Worm (Caenorhabditis elegans) whole organism, mixed stage, embryonic: Measurements from ENCODE around the gene bath-7.

Experiments
- M03D4.4 ChIP-seq: sonication (generic microtip); optimal IDR thresholded peaks from 2 replicates; lab custom pipeline; 2017; ENCODE audit warnings: mild to moderate bottlenecking, missing genetic modification characterization, missing compliant biosample characterization
- bed-3 ChIP-seq: fragments of 200-800 bp; sonication (Bioruptor generic); optimal IDR thresholded peaks from 3 replicates; lab custom pipeline; 2018; ENCODE audit warnings: mild to moderate bottlenecking, missing genetic modification characterization, moderate library complexity, missing compliant biosample characterization
- blmp-1 ChIP-seq: fragments of 150-350 bp; optimal IDR thresholded peaks from 2 replicates; lab custom pipeline; 2014; ENCODE audit warnings: missing biosample characterization, missing genetic modification characterization
- ceh-39 ChIP-seq: fragments of 150-350 bp; optimal IDR thresholded peaks from 2 replicates; lab custom pipeline; 2014; ENCODE audit warnings: missing biosample characterization, missing genetic modification characterization
- ceh-43 ChIP-seq: fragments of 200-800 bp; sonication (Bioruptor generic); optimal IDR thresholded peaks from 2 replicates; lab custom pipeline; 2018; ENCODE audit warnings: mild to moderate bottlenecking, missing genetic modification characterization, moderate library complexity, missing compliant biosample characterization
- ceh-83 ChIP-seq: fragments of 200-800 bp; sonication (Bioruptor generic); optimal IDR thresholded peaks from 2 replicates; lab custom pipeline; 2018; ENCODE audit warnings: mild to moderate bottlenecking, missing genetic modification characterization, missing compliant biosample characterization
- ces-1 ChIP-seq: fragments of 150-350 bp; optimal IDR thresholded peaks from 2 replicates; lab custom pipeline; 2014; ENCODE audit warnings: missing biosample characterization, missing genetic modification reagents, missing genetic modification characterization
- elt-1 ChIP-seq: sonication (generic microtip); optimal IDR thresholded peaks from 2 replicates; lab custom pipeline; 2017; ENCODE audit warnings: missing genetic modification characterization, mild to moderate bottlenecking, missing compliant biosample characterization, antibody characterized with exemption, moderate library complexity, borderline replicate concordance; ENCODE audit not compliant: insufficient read depth
- elt-3 ChIP-seq: fragments of 150-350 bp; optimal IDR thresholded peaks from 2 replicates; lab custom pipeline; 2014; ENCODE audit warnings: missing biosample characterization, missing genetic modification characterization
- ham-2 ChIP-seq: fragments of 200-800 bp; sonication (Bioruptor generic); optimal IDR thresholded peaks from 2 replicates; lab custom pipeline; 2018; ENCODE audit warnings: mild to moderate bottlenecking, missing genetic modification characterization, missing compliant biosample characterization
- lin-13 ChIP-seq: fragments of 150-350 bp; optimal IDR thresholded peaks from 2 replicates; lab custom pipeline; 2014; ENCODE audit warnings: missing biosample characterization, missing genetic modification characterization
- lsy-2 ChIP-seq: fragments of 150-350 bp; optimal IDR thresholded peaks from 2 replicates; lab custom pipeline; 2014; ENCODE audit warnings: missing biosample characterization, missing genetic modification characterization
- mab-5 ChIP-seq: fragments of 150-350 bp; optimal IDR thresholded peaks from 2 replicates; lab custom pipeline; 2014; ENCODE audit warnings: missing biosample characterization, missing genetic modification characterization
- mep-1 ChIP-seq: fragments of 150-350 bp; optimal IDR thresholded peaks from 2 replicates; lab custom pipeline; 2017; ENCODE audit warnings: missing biosample characterization, missing genetic modification reagents, missing genetic modification characterization, inconsistent platforms
- nhr-237 ChIP-seq: fragments of 150-350 bp; optimal IDR thresholded peaks from 2 replicates; lab custom pipeline; 2014; ENCODE audit warnings: missing biosample characterization, missing genetic modification characterization
- pha-4 ChIP-seq: fragments of 150-350 bp; optimal IDR thresholded peaks from 2 replicates; lab custom pipeline; 2018; ENCODE audit warnings: missing biosample characterization, missing genetic modification reagents, missing genetic modification characterization
- snpc-4 ChIP-seq: fragments of 150-350 bp; optimal IDR thresholded peaks from 2 replicates; lab custom pipeline; 2014; ENCODE audit warnings: missing biosample characterization, missing genetic modification characterization
- sptf-1 ChIP-seq: sonication (generic microtip); optimal IDR thresholded peaks from 2 replicates; lab custom pipeline; 2017; ENCODE audit warnings: mild to moderate bottlenecking, missing genetic modification characterization, moderate library complexity, missing compliant biosample characterization
- tbx-8 ChIP-seq: fragments of 200-800 bp; sonication (Bioruptor generic); optimal IDR thresholded peaks from 2 replicates; lab custom pipeline; 2018; ENCODE audit warnings: mild to moderate bottlenecking, missing genetic modification characterization, moderate library complexity, missing compliant biosample characterization
- unc-120 ChIP-seq: sonication (generic microtip); optimal IDR thresholded peaks from 2 replicates; lab custom pipeline; 2017; ENCODE audit warnings: missing genetic modification characterization, missing compliant biosample characterization; ENCODE audit not compliant: poor library complexity, severe bottlenecking
- unc-39 ChIP-seq: fragments of 150-350 bp; optimal IDR thresholded peaks from 2 replicates; lab custom pipeline; 2014; ENCODE audit warnings: missing biosample characterization, missing genetic modification characterization
- zip-8 ChIP-seq: fragments of 150-350 bp; optimal IDR thresholded peaks from 2 replicates; lab custom pipeline; 2014; ENCODE audit warnings: missing biosample characterization, missing genetic modification characterization
- ztf-11 ChIP-seq: fragments of 150-350 bp; optimal IDR thresholded peaks from 2 replicates; lab custom pipeline; 2014; ENCODE audit warnings: missing biosample characterization, missing genetic modification characterization

bath-7 gene

DNA sequence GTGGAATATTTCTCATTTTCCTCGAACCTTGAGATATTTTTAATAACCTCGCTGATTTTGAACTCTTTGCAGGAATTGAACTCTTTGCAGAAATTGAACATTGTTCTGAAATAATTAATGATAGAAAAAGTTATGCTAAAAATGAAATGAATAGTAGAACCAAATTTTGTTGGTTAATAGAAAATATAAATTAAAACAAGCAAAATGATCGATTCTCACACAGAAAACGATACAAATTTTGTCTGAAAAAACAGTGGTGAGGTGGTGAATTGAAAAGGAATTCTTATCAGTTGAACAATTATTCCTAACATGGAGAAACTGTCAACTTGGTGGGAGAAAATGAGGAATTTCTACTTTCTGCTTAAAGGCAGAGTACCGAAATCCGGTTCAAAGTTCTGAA is 36.3 kb downstream of the bath-7 start, which contains the start of gene math-6:
Gene math-6 (minus strand): TSS at position 101 of the 400 bp plus-strand sequence.
- no peak for TF ChIP-seq ztf-11 (tag; lab: Kevin White, UChicago)
- TF ChIP-seq elt-3: no peak
- TF ChIP-seq elt-1: no peak
- no peak for TF ChIP-seq tbx-8
- TF ChIP-seq pha-4: no peak
- TF ChIP-seq ceh-83 (GFP tag; lab: Kevin White, UChicago): no peak
- no peak for TF ChIP-seq ham-2 (GFP tag; lab: Kevin White, UChicago)
- no peak for TF ChIP-seq blmp-1
- TF ChIP-seq unc-120 (tag; lab: Kevin White, UChicago): no peak
- TF ChIP-seq mep-1 (tag; lab: Kevin White, UChicago): no peak
- no peak for TF ChIP-seq snpc-4 (tag; lab: Kevin White, UChicago)
- TF ChIP-seq sptf-1 (tag; lab: Kevin White, UChicago): no peak
- TF ChIP-seq M03D4.4 (tag; lab: Kevin White, UChicago): no peak
- TF ChIP-seq mab-5 (tag; lab: Kevin White, UChicago): no peak
- TF ChIP-seq, all 35 proteins: peak for 0

ce11 chrII:1882705-1883104 is 38.2 kb downstream of the bath-7 start, which contains the start of gene math-5:
Gene math-5, minus strand, starts transcription at chrII:1882805.
- no peak for TF ChIP-seq nhr-237
- no peak for TF ChIP-seq ceh-43
- TF ChIP-seq, all 35 proteins: peak for 0

- TF ChIP-seq unc-39 (tag; lab: Kevin White, UChicago) (no peak), unc-120 (tag; lab: Kevin White, UChicago) (no peak), lin-13 (tag; lab: Kevin White, UChicago) (no peak), mab-5 (tag; lab: Kevin White, UChicago) (no peak), ztf-11 (tag; lab: Kevin White, UChicago) (no peak), pha-4 (no peak), zip-8 (tag; lab: Kevin White, UChicago) (no peak), ceh-39 (tag; lab: Kevin White, UChicago) (no peak)
Observed at ce11 chrII:1878663-1879062, 42.3 kb downstream of the bath-7 start, which contains the start of gene math-16. Gene math-16, minus strand, starts transcription at chrII:1878763.

DNA sequence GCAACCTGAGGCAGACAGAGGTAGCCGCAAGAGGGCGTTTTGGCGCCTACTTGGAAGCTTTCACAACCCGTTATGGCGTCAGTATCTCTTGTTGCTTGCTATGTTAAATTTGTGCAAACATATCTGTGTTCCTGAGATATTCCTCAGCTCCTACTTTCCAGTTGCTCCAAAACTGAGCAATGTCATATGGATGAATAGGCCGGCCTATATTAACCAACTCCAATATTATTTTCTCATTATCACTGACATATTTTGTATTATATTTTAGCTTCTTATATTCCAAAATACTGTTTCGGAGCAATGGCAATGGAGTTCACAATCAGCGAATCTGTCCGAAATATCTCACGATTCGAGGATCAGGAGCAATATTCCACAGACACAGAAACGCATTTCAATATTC is 45.3 kb downstream of the bath-7 start, which contains the start of gene math-13:
Gene math-13 (plus strand): TSS at position 301 of the 400 bp plus-strand sequence.
- no peak for TF ChIP-seq lin-13 (tag; lab: Kevin White, UChicago)
- no peak for TF ChIP-seq pha-4
- TF ChIP-seq snpc-4 (tag; lab: Kevin White, UChicago): no peak
- TF ChIP-seq ceh-83 (GFP tag; lab: Kevin White, UChicago): no peak
- TF ChIP-seq ceh-43: no peak
- no peak for TF ChIP-seq lsy-2 (tag; lab: Kevin White, UChicago)
- TF ChIP-seq unc-120 (tag; lab: Kevin White, UChicago): no peak
- TF ChIP-seq ces-1: no peak
- TF ChIP-seq mep-1 (tag; lab: Kevin White, UChicago): no peak

- TF ChIP-seq ham-2 (GFP tag; lab: Kevin White, UChicago): no peak
- TF ChIP-seq ztf-11 (tag; lab: Kevin White, UChicago): no peak
- TF ChIP-seq bed-3 (GFP tag; lab: Kevin White, UChicago): no peak
Observed at ce11 chrII:1870875-1871592, 49.9 kb downstream of the bath-7 start, which contains the start of gene math-10. Gene math-10, plus strand, starts transcription at chrII:1871542.
